Fruit fly (Drosophila melanogaster): ENCODE results near the gene tkv.

The tkv gene

dm6 chr2L:5196684-5197083, 74.5 kb downstream of the tkv start (continued):
- TF ChIP-seq CG14014 (GFP tag; IDR thresholded peaks at IDR 0.05): peak; percentile 77; the same call in 1 of the 2 replicates
- no peak for TF ChIP-seq tna (GFP tag; IDR thresholded peaks at IDR 0.05; ENCODE audit: partially characterized antibody)
- no peak for TF ChIP-seq Kr (GFP tag; optimal IDR thresholded peaks at IDR 0.05)
- TF ChIP-seq Nf-YC (tag; optimal IDR thresholded peaks at IDR 0.05): no peak
- TF ChIP-seq HLH54F (GFP tag; optimal IDR thresholded peaks at IDR 0.05): no peak
- no peak for TF ChIP-seq Drgx (GFP tag; IDR thresholded peaks at IDR 0.05)
- TF ChIP-seq D (optimal IDR thresholded peaks at IDR 0.05): no peak
- peak; percentile 35 for TF ChIP-seq D (GFP tag; optimal IDR thresholded peaks at IDR 0.05)
- TF ChIP-seq CG10654 (GFP tag; optimal IDR thresholded peaks at IDR 0.05): no peak
- no peak for TF ChIP-seq CG6791 (GFP tag; IDR thresholded peaks at IDR 0.05; ENCODE audit: partially characterized antibody)
- no peak for TF ChIP-seq wdn (GFP tag; IDR thresholded peaks at IDR 0.05)
- no peak for TF ChIP-seq ro (GFP tag; IDR thresholded peaks at IDR 0.05)
- no peak for TF ChIP-seq twi (tag; optimal IDR thresholded peaks at IDR 0.05)
- TF ChIP-seq Atf-2 (GFP tag; optimal IDR thresholded peaks at IDR 0.05): peak; percentile 17
- TF ChIP-seq CG6254 (GFP tag; optimal IDR thresholded peaks at IDR 0.05): peak; percentile 21
- TF ChIP-seq gem (tag; optimal IDR thresholded peaks at IDR 0.05): no peak
- TF ChIP-seq lab (GFP tag; optimal IDR thresholded peaks at IDR 0.05): peak; percentile 85
- TF ChIP-seq Mrtf (GFP tag; IDR thresholded peaks at IDR 0.05): no peak
- TF ChIP-seq Sry-β (GFP tag; optimal IDR thresholded peaks at IDR 0.05): no peak
- TF ChIP-seq CG32772 (GFP tag; IDR thresholded peaks at IDR 0.05): no peak
- TF ChIP-seq H2.0 (GFP tag; IDR thresholded peaks at IDR 0.05): no peak
- TF ChIP-seq klu (GFP tag; IDR thresholded peaks at IDR 0.05): no peak
- no peak for TF ChIP-seq lbe (GFP tag; optimal IDR thresholded peaks at IDR 0.05)
- no peak for TF ChIP-seq br (optimal IDR thresholded peaks at IDR 0.05)
- peak; percentile 27 for TF ChIP-seq CG8089 (GFP tag; optimal IDR thresholded peaks at IDR 0.05)
- TF ChIP-seq Stat92E (GFP tag; optimal IDR thresholded peaks at IDR 0.05): no peak
- no peak for TF ChIP-seq odd (GFP tag; optimal IDR thresholded peaks at IDR 0.05)
- TF ChIP-seq row (GFP tag; IDR thresholded peaks at IDR 0.05): no peak
- TF ChIP-seq tap (tag; optimal IDR thresholded peaks at IDR 0.05): no peak
- peak; percentile 11 for TF ChIP-seq pho (GFP tag; optimal IDR thresholded peaks at IDR 0.05)
- peak; percentile 64 for TF ChIP-seq CG6683 (GFP tag; optimal IDR thresholded peaks at IDR 0.05)
- no peak for TF ChIP-seq CG1647 (GFP tag; optimal IDR thresholded peaks at IDR 0.05)
- TF ChIP-seq CG12942 (GFP tag; optimal IDR thresholded peaks at IDR 0.05): peak; percentile 10
- TF ChIP-seq CG12391 (tag; optimal IDR thresholded peaks at IDR 0.05): no peak
- peak; percentile 45 for TF ChIP-seq CG13424 (tag; optimal IDR thresholded peaks at IDR 0.05)
- no peak for TF ChIP-seq fu2 (GFP tag; optimal IDR thresholded peaks at IDR 0.05)
- TF ChIP-seq Side (GFP tag; optimal IDR thresholded peaks at IDR 0.05): peak; percentile 33
- no peak for TF ChIP-seq Hr39 (optimal IDR thresholded peaks at IDR 0.05)
- peak; percentile 37 for TF ChIP-seq CG1233 (GFP tag; optimal IDR thresholded peaks at IDR 0.05)
- no peak for TF ChIP-seq CG9215 (GFP tag; IDR thresholded peaks at IDR 0.05)
- TF ChIP-seq Fer2 (tag; optimal IDR thresholded peaks at IDR 0.05): peak; percentile 44
- no peak for TF ChIP-seq CG43689 (GFP tag; IDR thresholded peaks at IDR 0.05)
- TF ChIP-seq nerfin-2 (GFP tag; IDR thresholded peaks at IDR 0.05; ENCODE audit: partially characterized antibody): no peak
- TF ChIP-seq Bgb (GFP tag; IDR thresholded peaks at IDR 0.05; ENCODE audit: partially characterized antibody): no peak
- TF ChIP-seq Dip2 (GFP tag; IDR thresholded peaks at IDR 0.05): no peak
- no peak for TF ChIP-seq CG32767 (GFP tag; IDR thresholded peaks at IDR 0.05)
- no peak for TF ChIP-seq bbx (GFP tag; IDR thresholded peaks at IDR 0.05; ENCODE audit: partially characterized antibody)
- TF ChIP-seq Poxn (GFP tag; IDR thresholded peaks at IDR 0.05): no peak
- no peak for TF ChIP-seq D19A (tag; optimal IDR thresholded peaks at IDR 0.05)
- TF ChIP-seq CG15073 (GFP tag; optimal IDR thresholded peaks at IDR 0.05): no peak
- TF ChIP-seq MESR4 (GFP tag; optimal IDR thresholded peaks at IDR 0.05): no peak
- TF ChIP-seq HLH3B (GFP tag; IDR thresholded peaks at IDR 0.05): peak; percentile 56; the same call in 1 of the 2 replicates
- no peak for TF ChIP-seq emc (GFP tag; optimal IDR thresholded peaks at IDR 0.05)
